Fruit fly (Drosophila melanogaster) whole organism, adult: ENCODE measurements around the gene Ku80.

Experiments
- CG11617 ChIP-seq: fragments of 200-800 bp; sonication (Bioruptor generic); optimal IDR thresholded peaks from 2 replicates; lab custom pipeline; 2017; ENCODE audit warnings: mild to moderate bottlenecking, missing biosample characterization, missing genetic modification reagents, missing genetic modification characterization
- CG12768 ChIP-seq: fragments of 200-800 bp; sonication (Bioruptor generic); optimal IDR thresholded peaks from 2 replicates; lab custom pipeline; 2017; ENCODE audit warnings: missing biosample characterization, missing genetic modification characterization, mild to moderate bottlenecking, moderate library complexity, missing genetic modification reagents
- CG14711 ChIP-seq: fragments of 200-800 bp; sonication (Bioruptor generic); optimal IDR thresholded peaks from 2 replicates; lab custom pipeline; 2018; ENCODE audit warnings: missing biosample characterization, mild to moderate bottlenecking, missing genetic modification characterization, moderate library complexity
- CG1620 ChIP-seq: fragments of 200-800 bp; sonication (Bioruptor generic); optimal IDR thresholded peaks from 2 replicates; lab custom pipeline; 2016; ENCODE audit warnings: missing biosample characterization, missing genetic modification characterization
- CG33017 ChIP-seq: fragments of 200-800 bp; sonication (Bioruptor generic); optimal IDR thresholded peaks from 2 replicates; lab custom pipeline; 2018; ENCODE audit warnings: missing biosample characterization, mild to moderate bottlenecking, missing genetic modification characterization, moderate library complexity
- CG5204 ChIP-seq: fragments of 200-800 bp; sonication (Bioruptor generic); optimal IDR thresholded peaks from 2 replicates; lab custom pipeline; 2016; ENCODE audit warnings: missing biosample characterization, missing genetic modification characterization
- CG7045 ChIP-seq: fragments of 200-800 bp; sonication (Bioruptor generic); optimal IDR thresholded peaks from 2 replicates; lab custom pipeline; 2017; ENCODE audit warnings: missing biosample characterization, mild to moderate bottlenecking, missing genetic modification characterization
- CG7101 ChIP-seq: fragments of 200-800 bp; sonication (Bioruptor generic); optimal IDR thresholded peaks from 2 replicates; lab custom pipeline; 2018; ENCODE audit warnings: missing biosample characterization, mild to moderate bottlenecking, missing genetic modification characterization, moderate library complexity
- Clk ChIP-seq: fragments of 200-800 bp; sonication (Bioruptor generic); optimal IDR thresholded peaks from 2 replicates; lab custom pipeline; 2017; ENCODE audit warnings: missing biosample characterization, missing genetic modification characterization
- Crg-1 ChIP-seq: fragments of 200-800 bp; sonication (Bioruptor generic); optimal IDR thresholded peaks from 2 replicates; lab custom pipeline; 2016; ENCODE audit warnings: missing biosample characterization, missing genetic modification characterization
- Hr96 ChIP-seq: fragments of 200-800 bp; sonication (Bioruptor generic); optimal IDR thresholded peaks from 2 replicates; lab custom pipeline; 2016; ENCODE audit warnings: missing biosample characterization, missing genetic modification characterization
- Mnt ChIP-seq: fragments of 200-800 bp; sonication (Bioruptor generic); optimal IDR thresholded peaks from 2 replicates; lab custom pipeline; 2016; ENCODE audit warnings: missing biosample characterization, mild to moderate bottlenecking, missing genetic modification characterization
- bab1 ChIP-seq: fragments of 200-800 bp; sonication (Bioruptor generic); optimal IDR thresholded peaks from 3 replicates; lab custom pipeline; 2019; ENCODE audit warnings: missing biosample characterization, mild to moderate bottlenecking, missing genetic modification characterization, moderate library complexity
- cic ChIP-seq: fragments of 200-800 bp; sonication (Bioruptor generic); optimal IDR thresholded peaks from 2 replicates; lab custom pipeline; 2017; ENCODE audit warnings: missing biosample characterization, mild to moderate bottlenecking, missing genetic modification characterization, moderate library complexity
- cnc ChIP-seq, 2 experiments: fragments of >200 bp; optimal IDR thresholded peaks; 2 replicates each; lab custom pipeline; 2017
- kay ChIP-seq: fragments of 200-800 bp; sonication (Bioruptor generic); peaks from one replicate; lab custom pipeline; 2016; ENCODE audit warnings: missing biosample characterization, missing genetic modification characterization, borderline replicate concordance
- ovo ChIP-seq: fragments of 200-800 bp; sonication (Bioruptor generic); optimal IDR thresholded peaks from 2 replicates; lab custom pipeline; 2016; ENCODE audit warnings: missing biosample characterization, missing genetic modification characterization
- pad ChIP-seq: fragments of 200-800 bp; sonication (Bioruptor generic); optimal IDR thresholded peaks from 3 replicates; lab custom pipeline; 2017; ENCODE audit warnings: missing biosample characterization, missing genetic modification characterization, mild to moderate bottlenecking, moderate library complexity, missing genetic modification reagents
- tj ChIP-seq: fragments of 200-800 bp; sonication (Bioruptor generic); optimal IDR thresholded peaks from 3 replicates; lab custom pipeline; 2017; ENCODE audit warnings: missing biosample characterization, mild to moderate bottlenecking, missing genetic modification characterization, moderate library complexity
- toe ChIP-seq: fragments of 200-800 bp; sonication (Bioruptor generic); optimal IDR thresholded peaks from 2 replicates; lab custom pipeline; 2016; ENCODE audit warnings: missing biosample characterization, missing genetic modification characterization

Ku80 gene

dm6 chr2L:15768097-15768496 lies 2.9 kb downstream of the Ku80 start, which contains the start of gene wek:
wek (minus strand) TSS chr2L:15768349.
- TF ChIP-seq CG14711 (tag; lab: Kevin White, UChicago) = no peak
- no peak for TF ChIP-seq Mnt (GFP tag; lab: Kevin White, UChicago)
- TF ChIP-seq ovo (GFP tag; lab: Kevin White, UChicago) = no peak
- no peak for TF ChIP-seq cnc (optimal IDR thresholded peaks at IDR 0.05; lab: Kevin White, UChicago)
- TF ChIP-seq CG7045 (GFP tag; lab: Kevin White, UChicago) = no peak
- TF ChIP-seq tj (GFP tag; lab: Kevin White, UChicago) = no peak
- no peak for TF ChIP-seq Clk (GFP tag; lab: Kevin White, UChicago)
- TF ChIP-seq CG33017 (tag; lab: Kevin White, UChicago) = no peak
- no peak for TF ChIP-seq kay
- no peak for TF ChIP-seq cic (GFP tag; lab: Kevin White, UChicago)
- no peak for TF ChIP-seq CG7101 (tag; lab: Kevin White, UChicago)
- TF ChIP-seq CG11617 (GFP tag; lab: Kevin White, UChicago) = no peak
- TF ChIP-seq CG12768 (GFP tag; lab: Kevin White, UChicago) = no peak
- TF ChIP-seq toe (GFP tag; lab: Kevin White, UChicago) = no peak
- TF ChIP-seq CG5204 (GFP tag; lab: Kevin White, UChicago) = no peak

dm6 chr2L:15764029-15764428 lies 6.9 kb downstream of the Ku80 start, which contains the start of gene CG3793:
CG3793 (plus strand) TSS chr2L:15764220.
- TF ChIP-seq CG7045 (GFP tag; lab: Kevin White, UChicago) = no peak
- no peak for TF ChIP-seq CG5204 (GFP tag; lab: Kevin White, UChicago)
- TF ChIP-seq tj (GFP tag; lab: Kevin White, UChicago) = no peak
- no peak for TF ChIP-seq toe (GFP tag; lab: Kevin White, UChicago)
- no peak for TF ChIP-seq ovo (GFP tag; lab: Kevin White, UChicago)

- TF ChIP-seq Clk (GFP tag; lab: Kevin White, UChicago) = no peak
- TF ChIP-seq cnc (optimal IDR thresholded peaks at IDR 0.05; lab: Kevin White, UChicago) = no peak
Measured at dm6 chr2L:15763401-15763800, 7.6 kb downstream of the Ku80 start.

dm6 chr2L:15762466-15762865 lies 8.5 kb downstream of the Ku80 start, which contains the start of gene Gli:
Gli (minus strand) TSS chr2L:15762758.
- peak; percentile 53 for TF ChIP-seq cic (GFP tag; lab: Kevin White, UChicago)
- peak; percentile 22 for TF ChIP-seq CG7101 (tag; lab: Kevin White, UChicago)
- TF ChIP-seq bab1 (GFP tag; lab: Kevin White, UChicago) = peak; percentile 28
- TF ChIP-seq CG33017 (tag; lab: Kevin White, UChicago) = peak; percentile 26
- no peak for TF ChIP-seq CG7045 (GFP tag; lab: Kevin White, UChicago)
- no peak for TF ChIP-seq CG5204 (GFP tag; lab: Kevin White, UChicago)
- TF ChIP-seq Mnt (GFP tag; lab: Kevin White, UChicago) = peak; percentile 46
- peak; percentile 68 for TF ChIP-seq tj (GFP tag; lab: Kevin White, UChicago)

dm6 chr2L:15761409-15762407 lies 9.3 kb downstream of the Ku80 start:
- peak; percentile 68 for TF ChIP-seq CG14711 (tag; lab: Kevin White, UChicago)
- peak; percentile 18 for TF ChIP-seq bab1 (GFP tag; lab: Kevin White, UChicago)
- peak; percentile 57 for TF ChIP-seq tj (GFP tag; lab: Kevin White, UChicago)
- no peak for TF ChIP-seq Crg-1 (GFP tag; lab: Kevin White, UChicago)
- TF ChIP-seq pad = peak; percentile 42
- TF ChIP-seq CG7045 (GFP tag; lab: Kevin White, UChicago) = peak; percentile 73
- TF ChIP-seq CG5204 (GFP tag; lab: Kevin White, UChicago) = peak; percentile 45
- TF ChIP-seq CG12768 (GFP tag; lab: Kevin White, UChicago) = peak; percentile 9
- peak; percentile 8 for TF ChIP-seq CG1620 (GFP tag; lab: Kevin White, UChicago)
- TF ChIP-seq toe (GFP tag; lab: Kevin White, UChicago) = peak; percentile 33
- peak; percentile 37 for TF ChIP-seq Hr96
- peak; percentile 72 for TF ChIP-seq CG7101 (tag; lab: Kevin White, UChicago)
- no peak for TF ChIP-seq ovo (GFP tag; lab: Kevin White, UChicago)
- TF ChIP-seq cic (GFP tag; lab: Kevin White, UChicago) = no peak
- TF ChIP-seq CG33017 (tag; lab: Kevin White, UChicago) = peak; percentile 65
- TF ChIP-seq cnc (optimal IDR thresholded peaks at IDR 0.05; lab: Kevin White, UChicago) = no peak
- peak; percentile 3 for TF ChIP-seq Mnt (GFP tag; lab: Kevin White, UChicago)
- TF ChIP-seq Clk (GFP tag; lab: Kevin White, UChicago) = peak; percentile 31
- peak; percentile 53 for TF ChIP-seq CG11617 (GFP tag; lab: Kevin White, UChicago)
- peak; percentile 98 for TF ChIP-seq kay

- TF ChIP-seq kay = no peak
Measured at dm6 chr2L:15760666-15761065, 10.3 kb downstream of the Ku80 start.
